Worm (Caenorhabditis elegans) whole organism, L2 larva: ENCODE results near the gene W03H9.2.

ENCODE experiments used
- F13H6.1 ChIP-seq: sonication (generic microtip); optimal IDR thresholded peaks from 2 replicates; lab custom pipeline; 2016; ENCODE audit warnings: missing genetic modification characterization, missing compliant biosample characterization
- R02D3.7 ChIP-seq: fragments of 150-350 bp; optimal IDR thresholded peaks from 2 replicates; lab custom pipeline; 2014; ENCODE audit warnings: missing biosample characterization, missing genetic modification characterization
- Y55F3AM.14 ChIP-seq: fragments of 200-800 bp; sonication (Bioruptor generic); optimal IDR thresholded peaks from 2 replicates; lab custom pipeline; 2018; ENCODE audit warnings: mild to moderate bottlenecking, missing genetic modification characterization, missing compliant biosample characterization
- ZK546.5 ChIP-seq: sonication (generic microtip); optimal IDR thresholded peaks from 2 replicates; lab custom pipeline; 2017; ENCODE audit warnings: missing biosample characterization, missing genetic modification characterization
- alr-1 ChIP-seq: fragments of 150-350 bp; optimal IDR thresholded peaks from 2 replicates; lab custom pipeline; 2014; ENCODE audit warnings: missing biosample characterization, missing genetic modification characterization
- aly-2 ChIP-seq: fragments of 150-350 bp; optimal IDR thresholded peaks from 2 replicates; lab custom pipeline; 2014; ENCODE audit warnings: missing biosample characterization, missing genetic modification characterization
- ama-1 ChIP-seq: fragments of 150-350 bp; optimal IDR thresholded peaks from 2 replicates; lab custom pipeline; 2018; ENCODE audit warnings: inconsistent platforms
- ceh-16 ChIP-seq: fragments of 150-350 bp; optimal IDR thresholded peaks from 2 replicates; lab custom pipeline; 2014; ENCODE audit warnings: missing biosample characterization, missing genetic modification characterization
- ceh-82 ChIP-seq: fragments of 150-350 bp; optimal IDR thresholded peaks from 2 replicates; lab custom pipeline; 2014; ENCODE audit warnings: missing biosample characterization, missing genetic modification characterization
- crh-2 ChIP-seq: sonication (generic microtip); optimal IDR thresholded peaks from 2 replicates; lab custom pipeline; 2017; ENCODE audit warnings: missing biosample characterization, missing genetic modification characterization
- dmd-4 ChIP-seq: sonication (generic microtip); optimal IDR thresholded peaks from 2 replicates; lab custom pipeline; 2017; ENCODE audit warnings: missing biosample characterization, missing genetic modification characterization
- egl-27 ChIP-seq: sonication (generic microtip); optimal IDR thresholded peaks from 3 replicates; lab custom pipeline; 2017; ENCODE audit warnings: missing biosample characterization, missing genetic modification reagents, missing genetic modification characterization
- elt-1 ChIP-seq: fragments of 150-350 bp; optimal IDR thresholded peaks from 2 replicates; lab custom pipeline; 2014; ENCODE audit warnings: missing biosample characterization, missing genetic modification characterization
- elt-3 ChIP-seq: sonication (generic microtip); optimal IDR thresholded peaks from 2 replicates; lab custom pipeline; 2017; ENCODE audit warnings: missing biosample characterization, missing genetic modification characterization
- gmeb-1 ChIP-seq: fragments of 150-350 bp; optimal IDR thresholded peaks from 2 replicates; lab custom pipeline; 2014; ENCODE audit warnings: missing biosample characterization, missing genetic modification characterization
- lin-11 ChIP-seq: fragments of 150-350 bp; sonication (generic microtip); optimal IDR thresholded peaks from 2 replicates; lab custom pipeline; 2014; ENCODE audit warnings: missing biosample characterization, missing genetic modification characterization, inconsistent platforms, mixed read lengths
- lin-13 ChIP-seq: fragments of 150-350 bp; optimal IDR thresholded peaks from 2 replicates; lab custom pipeline; 2014; ENCODE audit warnings: missing biosample characterization, missing genetic modification reagents, missing genetic modification characterization
- lsy-2 ChIP-seq, 2 experiments: fragments of 150-350 bp in 1 of 2; sonication (generic microtip) in 1 of 2; optimal IDR thresholded peaks; 2 replicates each; lab custom pipeline; 2014 to 2017; ENCODE audit warnings: missing biosample characterization in 2 of 2, missing genetic modification characterization in 2 of 2
- mab-5 ChIP-seq: fragments of 150-350 bp; optimal IDR thresholded peaks from 2 replicates; lab custom pipeline; 2014; ENCODE audit warnings: missing biosample characterization, missing genetic modification characterization
- mbf-1 ChIP-seq: sonication (generic microtip); optimal IDR thresholded peaks from 2 replicates; lab custom pipeline; 2017; ENCODE audit warnings: missing biosample characterization, missing genetic modification characterization
- nhr-10 ChIP-seq: sonication (generic microtip); optimal IDR thresholded peaks from 2 replicates; lab custom pipeline; 2017; ENCODE audit warnings: missing biosample characterization, missing genetic modification characterization
- nhr-12 ChIP-seq: fragments of 150-350 bp; optimal IDR thresholded peaks from 2 replicates; lab custom pipeline; 2014; ENCODE audit warnings: missing biosample characterization, missing genetic modification characterization
- nhr-129 ChIP-seq: fragments of 150-350 bp; optimal IDR thresholded peaks from 2 replicates; lab custom pipeline; 2014; ENCODE audit warnings: missing biosample characterization, missing genetic modification characterization
- nhr-23 ChIP-seq: fragments of 150-350 bp; optimal IDR thresholded peaks from 2 replicates; lab custom pipeline; 2014; ENCODE audit warnings: missing biosample characterization, missing genetic modification reagents, missing genetic modification characterization
- nhr-237 ChIP-seq: fragments of 150-350 bp; optimal IDR thresholded peaks from 2 replicates; lab custom pipeline; 2014; ENCODE audit warnings: missing biosample characterization, missing genetic modification characterization
- nhr-6 ChIP-seq: fragments of 150-350 bp; optimal IDR thresholded peaks from 2 replicates; lab custom pipeline; 2014; ENCODE audit warnings: missing biosample characterization, missing genetic modification characterization
- nhr-77 ChIP-seq: fragments of 150-350 bp; optimal IDR thresholded peaks from 2 replicates; lab custom pipeline; 2014; ENCODE audit warnings: missing biosample characterization, missing genetic modification characterization
- peb-1 ChIP-seq: fragments of 150-350 bp; optimal IDR thresholded peaks from 2 replicates; lab custom pipeline; 2014; ENCODE audit warnings: missing biosample characterization, missing genetic modification characterization
- sem-4 ChIP-seq: fragments of 150-350 bp; optimal IDR thresholded peaks from 2 replicates; lab custom pipeline; 2014; ENCODE audit warnings: missing biosample characterization, missing genetic modification reagents, missing genetic modification characterization
- skn-1 ChIP-seq: sonication (generic microtip); optimal IDR thresholded peaks from 2 replicates; lab custom pipeline; 2017; ENCODE audit warnings: missing biosample characterization, missing genetic modification characterization
- sma-3 ChIP-seq: sonication (generic microtip); optimal IDR thresholded peaks from 2 replicates; lab custom pipeline; 2016; ENCODE audit warnings: missing genetic modification reagents, missing genetic modification characterization, missing compliant biosample characterization
- sma-9 ChIP-seq, 2 experiments: fragments of 150-350 bp in 1 of 2; sonication (generic microtip) in 1 of 2; optimal IDR thresholded peaks; 2 replicates each; lab custom pipeline; 2014 to 2016; ENCODE audit warnings: missing genetic modification characterization in 2 of 2, mild to moderate bottlenecking in 1 of 2, missing biosample characterization in 1 of 2, missing compliant biosample characterization in 1 of 2, missing genetic modification reagents in 1 of 2, moderate library complexity in 1 of 2
- unc-39 ChIP-seq: fragments of 150-350 bp; optimal IDR thresholded peaks from 2 replicates; lab custom pipeline; 2014; ENCODE audit warnings: missing biosample characterization, missing genetic modification characterization
- unc-55 ChIP-seq: fragments of 150-350 bp; sonication (generic microtip); optimal IDR thresholded peaks from 3 replicates; lab custom pipeline; 2014; ENCODE audit warnings: missing biosample characterization, missing genetic modification reagents, missing genetic modification characterization
- zag-1 ChIP-seq: fragments of 150-350 bp; optimal IDR thresholded peaks from 2 replicates; lab custom pipeline; 2014; ENCODE audit warnings: missing biosample characterization, missing genetic modification characterization
- ztf-4 ChIP-seq: fragments of 150-350 bp; optimal IDR thresholded peaks from 2 replicates; lab custom pipeline; 2014; ENCODE audit warnings: missing biosample characterization, missing genetic modification characterization

The W03H9.2 gene

ce11 chrII:14152274-14152673, 8.6 kb upstream of the W03H9.2 start:
- TF ChIP-seq lin-13 (GFP tag; lab: Kevin White, UChicago) (no peak), mbf-1 (no peak), nhr-12 (no peak), skn-1 (no peak), aly-2 (tag; lab: Kevin White, UChicago) (no peak)

ce11 chrII:14150031-14150430, 6.4 kb upstream of the W03H9.2 start, which contains the start of gene W03H9.1:
Gene W03H9.1 (minus strand): TSS chrII:14150131.
- TF ChIP-seq F13H6.1 (tag; lab: Kevin White, UChicago) (no peak), gmeb-1 (tag; lab: Kevin White, UChicago) (no peak), elt-3 (no peak), Y55F3AM.14 (GFP tag; lab: Kevin White, UChicago) (no peak), lsy-2 (tag; optimal IDR thresholded peaks at IDR 0.05; lab: Kevin White, UChicago) (no peak), nhr-12 (no peak), elt-1 (no peak), egl-27 (no peak), nhr-23 (tag; lab: Kevin White, UChicago) (no peak), alr-1 (tag; lab: Kevin White, UChicago) (no peak), ZK546.5 (tag; lab: Kevin White, UChicago) (no peak), nhr-10 (tag; lab: Kevin White, UChicago) (no peak), dmd-4 (no peak)
- TF ChIP-seq, all 48 proteins: peak for 0

ce11 chrII:14142098-14142554, 1.5 kb downstream of the W03H9.2 start, which contains the start of gene cacn-1:
Gene cacn-1 (minus strand): TSS chrII:14142148.
- TF ChIP-seq lin-13 (GFP tag; lab: Kevin White, UChicago) (peak; percentile 3), sma-3 (peak; percentile 65), lsy-2 (tag; optimal IDR thresholded peaks at IDR 0.05; lab: Kevin White, UChicago) (peak; percentile 27 to 64), nhr-129 (tag; lab: Kevin White, UChicago) (peak; percentile 2), F13H6.1 (tag; lab: Kevin White, UChicago) (peak; percentile 24), crh-2 (tag; lab: Kevin White, UChicago) (peak; percentile 25), unc-55 (peak; percentile 42), gmeb-1 (tag; lab: Kevin White, UChicago) (peak; percentile 35)

- TF ChIP-seq F13H6.1 (tag; lab: Kevin White, UChicago) (no peak), unc-39 (no peak), sma-9 (GFP tag; optimal IDR thresholded peaks at IDR 0.05; lab: Kevin White, UChicago) (no peak), sma-9 (tag; optimal IDR thresholded peaks at IDR 0.05; lab: Kevin White, UChicago) (no peak), ztf-4 (tag; lab: Kevin White, UChicago) (no peak), ama-1 (no peak), lin-13 (GFP tag; lab: Kevin White, UChicago) (no peak), mab-5 (tag; lab: Kevin White, UChicago) (no peak), peb-1 (tag; lab: Kevin White, UChicago) (no peak), ceh-16 (no peak), dmd-4 (no peak), lsy-2 (tag; optimal IDR thresholded peaks at IDR 0.05; lab: Kevin White, UChicago) (no peak), ceh-82 (no peak), egl-27 (no peak), lin-11 (no peak), crh-2 (tag; lab: Kevin White, UChicago) (no peak), nhr-237 (no peak), R02D3.7 (tag; lab: Kevin White, UChicago) (no peak)
These were observed 4.7 kb downstream of the W03H9.2 start for ce11 chrII:14138849-14139419.

ce11 chrII:14137538-14137937, 6.1 kb downstream of the W03H9.2 start, which contains the start of gene K09E4.1:
Gene K09E4.1 (plus strand): TSS chrII:14137838.
- TF ChIP-seq dmd-4 (no peak), zag-1 (no peak), nhr-6 (tag; lab: Kevin White, UChicago) (no peak), ceh-82 (no peak), mbf-1 (no peak), lin-11 (no peak), nhr-77 (no peak), unc-39 (no peak), elt-1 (no peak), nhr-23 (tag; lab: Kevin White, UChicago) (no peak), ZK546.5 (tag; lab: Kevin White, UChicago) (no peak), sem-4 (no peak)
